Fruit fly (Drosophila melanogaster): ENCODE measurements around the gene ttm2.

The ttm2 gene

DNA sequence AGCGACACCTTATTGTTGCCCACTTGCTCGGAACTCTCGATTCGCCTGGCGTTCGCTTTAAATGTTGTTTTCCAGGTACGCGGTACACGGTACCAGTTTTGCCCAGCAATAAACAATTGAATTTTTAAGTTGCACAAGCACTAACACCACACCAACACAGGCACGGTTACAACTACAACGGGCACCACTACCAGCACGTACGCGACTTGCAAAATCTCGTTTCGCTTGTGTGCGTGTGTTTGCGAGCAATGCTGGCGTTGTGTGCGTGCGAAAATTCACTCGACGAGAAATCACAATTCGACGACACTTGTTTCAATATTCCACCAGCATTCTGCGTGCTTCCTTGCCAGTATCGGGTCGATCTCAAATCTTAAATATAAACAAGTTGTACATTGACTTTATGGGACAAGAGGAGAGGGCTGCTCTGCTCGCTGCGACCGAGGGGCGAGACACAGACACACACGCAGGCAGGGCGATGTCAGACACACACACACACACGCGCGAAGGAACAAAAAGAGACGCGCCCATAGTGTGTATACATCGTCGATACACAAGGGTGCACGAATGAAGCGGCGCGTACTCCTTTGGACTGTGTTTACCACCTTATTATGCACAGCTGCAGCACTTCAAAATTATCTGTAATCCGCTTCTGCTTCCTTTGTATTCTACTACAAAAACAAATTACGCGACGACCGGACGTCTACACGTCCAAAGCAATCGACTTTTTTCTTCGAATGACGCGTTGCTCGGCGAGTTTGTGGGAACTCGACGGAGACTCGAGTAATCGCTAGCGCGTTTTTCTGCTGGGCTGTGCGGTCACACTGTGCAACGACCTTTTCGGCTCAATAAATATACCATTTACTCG, 44.4 kb downstream of the ttm2 start, which contains the start of gene fwd (continued):
- TF ChIP-seq Stat92E (GFP tag; optimal IDR thresholded peaks at IDR 0.05), result peak in 1 of 3 experiments; percentile 55
- no peak for TF ChIP-seq CG6254 (GFP tag; optimal IDR thresholded peaks at IDR 0.05)
- peak; percentile 85 for TF ChIP-seq z (GFP tag; IDR thresholded peaks at IDR 0.05)
- no peak for TF ChIP-seq CG11456 (GFP tag; IDR thresholded peaks at IDR 0.05)
- TF ChIP-seq CG18599 (GFP tag; optimal IDR thresholded peaks at IDR 0.05), result peak; percentile 71
- TF ChIP-seq sd (tag; optimal IDR thresholded peaks at IDR 0.05), result peak; percentile 16
- TF ChIP-seq CG13287 (GFP tag; IDR thresholded peaks at IDR 0.05; ENCODE audit: partially characterized antibody), result no peak; the same call in 1 of the 2 replicates
- no peak for TF ChIP-seq CG5180 (GFP tag; optimal IDR thresholded peaks at IDR 0.05)
- TF ChIP-seq CG12659 (GFP tag; optimal IDR thresholded peaks at IDR 0.05), result peak; percentile 84
- 0 out of 2 replicates have a peak, but pooled peaks have one; percentile 52 for TF ChIP-seq E2f2 (GFP tag; IDR thresholded peaks at IDR 0.05)
- no peak for TF ChIP-seq Taf1 (GFP tag; IDR thresholded peaks at IDR 0.05)
- peak in 1 of 2 experiments; percentile 57 for TF ChIP-seq Hr78 (GFP tag; optimal IDR thresholded peaks at IDR 0.05)
- no peak for TF ChIP-seq CG1647 (GFP tag; optimal IDR thresholded peaks at IDR 0.05)
- no peak for TF ChIP-seq tio (GFP tag; optimal IDR thresholded peaks at IDR 0.05)
- TF ChIP-seq CG3847 (GFP tag; IDR thresholded peaks at IDR 0.05), result peak; percentile 69
- TF ChIP-seq tna (GFP tag; IDR thresholded peaks at IDR 0.05; ENCODE audit: partially characterized antibody), result no peak
- peak; percentile 81 for TF ChIP-seq trem (tag; optimal IDR thresholded peaks at IDR 0.05)
- peak; percentile 68 for TF ChIP-seq Deaf1 (tag; optimal IDR thresholded peaks at IDR 0.05)
- peak; percentile 6 for TF ChIP-seq CG17912 (GFP tag; optimal IDR thresholded peaks at IDR 0.05)
- no peak for TF ChIP-seq sc (optimal IDR thresholded peaks at IDR 0.05)
- no peak for TF ChIP-seq sc (GFP tag; optimal IDR thresholded peaks at IDR 0.05)
- no peak for TF ChIP-seq CG1529 (GFP tag; optimal IDR thresholded peaks at IDR 0.05)
- TF ChIP-seq CG14441 (GFP tag; IDR thresholded peaks at IDR 0.05), result peak; percentile 20; the same call in 1 of the 2 replicates
- TF ChIP-seq CG4424 (GFP tag; optimal IDR thresholded peaks at IDR 0.05), result peak; percentile 15
- TF ChIP-seq Hmr (GFP tag; optimal IDR thresholded peaks at IDR 0.05), result peak; percentile 77
- TF ChIP-seq hkb (optimal IDR thresholded peaks at IDR 0.05), result no peak
- no peak for TF ChIP-seq hkb (GFP tag; IDR thresholded peaks at IDR 0.05)
- peak; percentile 87 for TF ChIP-seq CG15479 (GFP tag; optimal IDR thresholded peaks at IDR 0.05)
- TF ChIP-seq CG9215 (GFP tag; IDR thresholded peaks at IDR 0.05), result no peak
- TF ChIP-seq Eip74EF (GFP tag; optimal IDR thresholded peaks at IDR 0.05), result no peak
- TF ChIP-seq sima (GFP tag; optimal IDR thresholded peaks at IDR 0.05), result no peak
- TF ChIP-seq gsb-n (tag; optimal IDR thresholded peaks at IDR 0.05), result no peak
- no peak for TF ChIP-seq CkIIα-i1 (GFP tag; IDR thresholded peaks at IDR 0.05)
- no peak for TF ChIP-seq croc (GFP tag; conservative IDR thresholded peaks at IDR 0.05)
- no peak for TF ChIP-seq CG11696 (GFP tag; IDR thresholded peaks at IDR 0.05)
- no peak for TF ChIP-seq Fer2 (tag; optimal IDR thresholded peaks at IDR 0.05)
- peak; percentile 54 for TF ChIP-seq CG33557 (GFP tag; optimal IDR thresholded peaks at IDR 0.05)
- peak; percentile 78 for TF ChIP-seq CG8478 (optimal IDR thresholded peaks at IDR 0.05)
- TF ChIP-seq CG1233 (GFP tag; optimal IDR thresholded peaks at IDR 0.05), result peak; percentile 18
- TF ChIP-seq CG10366 (GFP tag; IDR thresholded peaks at IDR 0.05), result no peak
- peak; percentile 45 for TF ChIP-seq sug (tag; optimal IDR thresholded peaks at IDR 0.05)
- peak; percentile 36 for TF ChIP-seq dm (GFP tag; optimal IDR thresholded peaks at IDR 0.05)
- no peak for TF ChIP-seq kah (GFP tag; optimal IDR thresholded peaks at IDR 0.05)
- TF ChIP-seq CG15269 (tag; optimal IDR thresholded peaks at IDR 0.05), result peak; percentile 29
- no peak for TF ChIP-seq sim (GFP tag; IDR thresholded peaks at IDR 0.05)
- no peak for TF ChIP-seq ham (GFP tag; IDR thresholded peaks at IDR 0.05)
- TF ChIP-seq dysf (GFP tag; IDR thresholded peaks at IDR 0.05), result no peak
- TF ChIP-seq CG6689 (GFP tag; IDR thresholded peaks at IDR 0.05), result no peak
- TF ChIP-seq HLH3B (GFP tag; IDR thresholded peaks at IDR 0.05), result no peak
